Worm (Caenorhabditis elegans): ENCODE data around the gene oac-15.

oac-15 gene

DNA sequence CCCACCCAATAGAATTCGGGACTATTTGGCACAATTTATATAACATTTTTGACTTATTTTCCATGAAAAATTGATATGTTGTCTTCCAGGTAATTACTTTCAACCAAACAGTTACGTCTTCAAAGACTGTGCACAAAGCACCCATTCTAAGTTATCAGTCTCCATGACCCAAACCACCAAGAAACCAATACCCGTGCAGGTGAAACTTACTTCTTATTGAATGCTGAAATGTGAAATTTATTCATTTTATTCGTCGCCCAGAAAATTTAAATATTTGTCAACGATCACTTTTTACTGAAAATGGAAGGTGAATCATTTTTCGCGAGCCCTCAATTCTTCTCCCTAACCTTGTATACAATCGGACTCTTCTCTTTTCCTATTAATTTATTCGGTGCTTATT is 19.3 kb downstream of the oac-15 start, which contains the start of gene srh-281:
srh-281 (plus strand) TSS at position 301 of the 400 bp plus-strand sequence.
- TF ChIP-seq F22D6.2 (tag; optimal IDR thresholded peaks at IDR 0.05), result no peak
- no peak for TF ChIP-seq tlf-1 (GFP tag; optimal IDR thresholded peaks at IDR 0.05)
- no peak for TF ChIP-seq F10E7.11 (tag; optimal IDR thresholded peaks at IDR 0.05)
- no peak for TF ChIP-seq ceh-100 (GFP tag; IDR thresholded peaks at IDR 0.05)
- TF ChIP-seq ceh-79 (tag; optimal IDR thresholded peaks at IDR 0.05), result no peak
- no peak for TF ChIP-seq cebp-1 (GFP tag; IDR thresholded peaks at IDR 0.05)
- no peak for TF ChIP-seq cebp-1 (tag; optimal IDR thresholded peaks at IDR 0.05)
- TF ChIP-seq pbrm-1 (GFP tag; IDR thresholded peaks at IDR 0.05), result no peak
- no peak for TF ChIP-seq xnd-1 (tag; optimal IDR thresholded peaks at IDR 0.05)
- no peak for TF ChIP-seq ztf-18 (tag; optimal IDR thresholded peaks at IDR 0.05)
- no peak for TF ChIP-seq rec-8 (tag; optimal IDR thresholded peaks at IDR 0.05)

DNA sequence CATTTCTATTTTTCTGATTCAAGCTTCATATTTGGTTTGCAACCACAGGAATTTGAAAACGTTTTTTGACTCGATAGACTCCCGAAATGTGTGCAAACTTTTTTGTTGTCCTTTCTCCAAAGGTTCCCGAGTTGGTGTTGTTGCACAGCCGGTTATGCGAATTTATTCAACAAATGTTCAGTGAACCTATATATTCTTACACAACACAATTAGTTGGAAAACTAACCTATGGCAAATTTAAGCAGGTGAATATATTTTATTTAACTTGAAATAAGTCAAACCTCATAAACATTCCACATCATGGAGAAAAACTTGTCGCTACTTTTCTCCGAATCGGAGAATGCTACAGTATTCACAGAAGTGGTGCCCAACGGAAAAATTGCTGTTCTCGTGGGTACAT is 26.4 kb downstream of the oac-15 start, which contains the start of gene srz-14:
srz-14 (plus strand) TSS at position 301 of the 400 bp plus-strand sequence.
- no peak for TF ChIP-seq efl-1 (GFP tag; optimal IDR thresholded peaks at IDR 0.05)
- TF ChIP-seq F23B12.7 (tag; optimal IDR thresholded peaks at IDR 0.05; ENCODE audit: insufficient read depth), result no peak
- TF ChIP-seq ZK185.1 (tag; optimal IDR thresholded peaks at IDR 0.05; ENCODE audit: poor library complexity, severe bottlenecking), result no peak
- TF ChIP-seq Y95B8A.8 (GFP tag; IDR thresholded peaks at IDR 0.05), result no peak
- no peak for TF ChIP-seq F39B2.1 (GFP tag; IDR thresholded peaks at IDR 0.05)
- no peak for TF ChIP-seq hlh-26 (GFP tag; conservative IDR thresholded peaks at IDR 0.05)
- no peak for TF ChIP-seq F10E7.11 (tag; optimal IDR thresholded peaks at IDR 0.05)
- no peak for TF ChIP-seq B0261.1 (tag; optimal IDR thresholded peaks at IDR 0.05)
- TF ChIP-seq attf-5 (GFP tag; optimal IDR thresholded peaks at IDR 0.05), result no peak
- TF ChIP-seq zfh-2 (GFP tag; conservative IDR thresholded peaks at IDR 0.05), result no peak
- TF ChIP-seq bed-2 (GFP tag; IDR thresholded peaks at IDR 0.05), result no peak
- no peak for TF ChIP-seq tbp1 (GFP tag; optimal IDR thresholded peaks at IDR 0.05)
- TF ChIP-seq ceh-40 (GFP tag; IDR thresholded peaks at IDR 0.05), result no peak
- TF ChIP-seq snpc-1.3 (tag; optimal IDR thresholded peaks at IDR 0.05; ENCODE audit: insufficient read depth), result no peak
- no peak for TF ChIP-seq let-607 (tag; optimal IDR thresholded peaks at IDR 0.05)

DNA sequence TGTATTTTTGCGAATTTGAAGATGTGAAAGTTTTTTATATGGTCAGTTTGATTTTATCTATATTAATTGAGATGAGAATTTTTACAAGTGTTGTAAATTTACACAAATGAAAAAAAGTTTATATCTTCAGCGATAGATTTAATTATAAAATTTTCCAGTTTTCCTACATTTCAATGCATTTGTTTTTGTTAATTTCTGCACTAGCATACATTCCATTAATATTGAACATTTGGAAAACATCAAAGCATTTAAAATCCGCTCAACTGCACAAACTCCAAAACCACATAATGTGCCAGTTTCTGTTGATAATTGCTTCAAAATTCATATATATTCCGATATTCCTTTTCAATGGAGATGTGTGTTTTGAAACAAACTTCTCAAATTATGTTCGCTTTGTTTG is 26.8 kb downstream of the oac-15 start, which contains the start of gene srh-277:
srh-277 (plus strand) TSS at position 301 of the 400 bp plus-strand sequence.
- TF ChIP-seq F55B11.4 (tag; optimal IDR thresholded peaks at IDR 0.05; ENCODE audit: borderline replicate concordance, insufficient read depth), result no peak
- TF ChIP-seq ceh-27 (GFP tag; optimal IDR thresholded peaks at IDR 0.05), result no peak
- no peak for TF ChIP-seq tbp1 (GFP tag; optimal IDR thresholded peaks at IDR 0.05)
- no peak for TF ChIP-seq let-526 (GFP tag; IDR thresholded peaks at IDR 0.05)

DNA sequence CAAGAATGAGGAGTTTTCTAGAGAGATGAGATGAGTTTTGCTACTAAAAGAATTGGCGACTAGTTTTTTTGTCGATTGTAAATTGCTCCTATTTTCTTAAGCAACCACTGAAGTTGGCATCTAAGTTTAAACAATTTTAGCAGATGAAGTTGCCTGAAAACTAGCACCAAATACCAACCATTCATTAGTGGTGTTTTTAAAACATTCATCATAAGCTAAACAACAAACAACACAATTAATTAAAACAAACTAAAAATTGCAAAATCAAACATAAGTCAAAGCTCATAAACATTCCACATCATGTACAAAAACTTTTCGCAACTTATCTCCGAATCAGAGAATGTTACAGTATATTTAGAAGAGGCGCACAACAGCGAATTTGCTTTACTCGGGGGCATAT is 27.6 kb downstream of the oac-15 start, which contains the start of gene srz-13:
srz-13 (plus strand) TSS at position 301 of the 400 bp plus-strand sequence.
- TF ChIP-seq T07F8.4 (tag; optimal IDR thresholded peaks at IDR 0.05) (no peak), ceh-79 (tag; optimal IDR thresholded peaks at IDR 0.05) (no peak), T26A5.8 (tag; optimal IDR thresholded peaks at IDR 0.05) (no peak), sdz-38 (tag; optimal IDR thresholded peaks at IDR 0.05) (no peak), ztf-25 (GFP tag; IDR thresholded peaks at IDR 0.05) (no peak)

DNA sequence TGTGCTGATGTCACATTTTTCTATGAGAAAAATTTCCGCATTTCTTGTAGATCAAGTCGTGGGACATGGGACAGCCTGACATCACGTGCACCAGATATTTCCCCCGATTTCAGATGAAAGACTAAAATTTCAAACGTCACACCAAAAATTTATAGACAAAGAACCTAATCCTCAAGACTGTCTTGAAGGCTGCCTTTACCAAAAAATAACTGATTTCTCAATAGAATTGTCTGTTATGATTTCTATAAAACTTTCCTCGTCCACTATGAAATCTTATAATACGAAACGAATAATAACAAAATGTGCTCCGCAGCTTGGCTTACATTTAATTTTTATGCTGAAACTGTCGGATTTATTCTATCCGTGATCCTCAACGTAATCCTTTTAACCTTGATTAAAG is 29.4 kb downstream of the oac-15 start, which contains the start of gene str-106:
str-106 (plus strand) TSS at position 301 of the 400 bp plus-strand sequence.
- TF ChIP-seq lsy-27 (tag; optimal IDR thresholded peaks at IDR 0.05; ENCODE audit: borderline replicate concordance, insufficient read depth) (no peak), Y53F4B.3 (GFP tag; IDR thresholded peaks at IDR 0.05) (no peak), tbx-9 (tag; optimal IDR thresholded peaks at IDR 0.05; ENCODE audit: borderline replicate concordance) (no peak), K12H6.12 (tag; optimal IDR thresholded peaks at IDR 0.05) (no peak), cebp-2 (GFP tag; IDR thresholded peaks at IDR 0.05) (no peak), T07F8.4 (tag; optimal IDR thresholded peaks at IDR 0.05) (no peak), tbp1 (GFP tag; optimal IDR thresholded peaks at IDR 0.05) (no peak), somi-1 (GFP tag; optimal IDR thresholded peaks at IDR 0.05) (no peak), madf-8 (GFP tag; conservative IDR thresholded peaks at IDR 0.05) (no peak), hsf-1 (GFP tag; IDR thresholded peaks at IDR 0.05) (no peak), ztf-25 (GFP tag; IDR thresholded peaks at IDR 0.05) (no peak), B0261.1 (tag; optimal IDR thresholded peaks at IDR 0.05) (no peak), xnd-1 (tag; optimal IDR thresholded peaks at IDR 0.05) (no peak), pha-4 (tag; optimal IDR thresholded peaks at IDR 0.05) (no peak)
